Worm (Caenorhabditis elegans): ENCODE measurements around the gene F48B9.3.

DNA sequence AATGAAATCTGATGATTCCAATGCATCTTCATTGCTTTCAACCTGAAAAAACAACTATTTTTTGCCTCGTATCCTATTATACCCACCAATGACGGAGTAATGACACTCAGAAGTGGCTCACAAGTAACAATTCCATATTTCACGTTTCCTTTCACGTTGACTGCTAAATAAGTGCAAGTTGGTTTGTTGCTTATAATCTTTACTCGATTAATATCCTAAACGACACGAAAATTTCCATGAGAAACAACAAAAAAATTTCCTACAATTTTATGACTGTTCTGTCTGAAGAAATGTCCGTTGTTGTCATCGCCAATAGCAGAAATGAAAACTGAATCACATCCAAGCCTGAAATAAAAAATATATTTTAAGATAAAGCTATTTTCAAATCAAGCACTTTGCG lies 32.6 kb downstream of the F48B9.3 start:
- no peak for TF ChIP-seq him-1 (tag; optimal IDR thresholded peaks at IDR 0.05)
- no peak for TF ChIP-seq W03F9.2 (tag; optimal IDR thresholded peaks at IDR 0.05)
- no peak for TF ChIP-seq dao-5 (tag; optimal IDR thresholded peaks at IDR 0.05)

Measured in whole organism, L4/young adult.